Worm (Caenorhabditis elegans) whole organism, L1 larva: ENCODE measurements around the gene Y53F4B.43.

Source experiments
- elt-2 ChIP-seq: sonication (generic microtip); optimal IDR thresholded peaks from 2 replicates; lab custom pipeline; 2016; ENCODE audit warnings: missing genetic modification characterization, mild to moderate bottlenecking, inconsistent platforms, missing compliant biosample characterization, missing genetic modification reagents
- nhr-237 ChIP-seq: fragments of 150-350 bp; optimal IDR thresholded peaks from 2 replicates; lab custom pipeline; 2014; ENCODE audit warnings: missing biosample characterization, missing genetic modification characterization
- nhr-28 ChIP-seq: fragments of 150-350 bp; optimal IDR thresholded peaks from 2 replicates; lab custom pipeline; 2014; ENCODE audit warnings: missing biosample characterization, missing genetic modification characterization
- nhr-76 ChIP-seq: sonication (generic microtip); optimal IDR thresholded peaks from 2 replicates; lab custom pipeline; 2017; ENCODE audit warnings: missing biosample characterization, missing genetic modification characterization
- pag-3 ChIP-seq: sonication (generic microtip); optimal IDR thresholded peaks from 2 replicates; lab custom pipeline; 2017; ENCODE audit warnings: missing genetic modification characterization, mild to moderate bottlenecking, missing compliant biosample characterization, antibody characterized with exemption, borderline replicate concordance; ENCODE audit not compliant: insufficient read depth
- unc-130 ChIP-seq: fragments of 150-350 bp; optimal IDR thresholded peaks from 2 replicates; lab custom pipeline; 2017; ENCODE audit warnings: missing biosample characterization, missing genetic modification characterization, inconsistent platforms
- unc-62 ChIP-seq: fragments of 150-350 bp; optimal IDR thresholded peaks from 2 replicates; lab custom pipeline; 2014; ENCODE audit warnings: missing biosample characterization, missing genetic modification reagents, missing genetic modification characterization
- unc-98 ChIP-seq: fragments of 200-800 bp; sonication (Bioruptor generic); IDR thresholded peaks from 2 replicates; pipeline ENCODE4 v1.3.6; 2022; ENCODE audit warnings: missing genetic modification characterization, missing compliant biosample characterization

DNA sequence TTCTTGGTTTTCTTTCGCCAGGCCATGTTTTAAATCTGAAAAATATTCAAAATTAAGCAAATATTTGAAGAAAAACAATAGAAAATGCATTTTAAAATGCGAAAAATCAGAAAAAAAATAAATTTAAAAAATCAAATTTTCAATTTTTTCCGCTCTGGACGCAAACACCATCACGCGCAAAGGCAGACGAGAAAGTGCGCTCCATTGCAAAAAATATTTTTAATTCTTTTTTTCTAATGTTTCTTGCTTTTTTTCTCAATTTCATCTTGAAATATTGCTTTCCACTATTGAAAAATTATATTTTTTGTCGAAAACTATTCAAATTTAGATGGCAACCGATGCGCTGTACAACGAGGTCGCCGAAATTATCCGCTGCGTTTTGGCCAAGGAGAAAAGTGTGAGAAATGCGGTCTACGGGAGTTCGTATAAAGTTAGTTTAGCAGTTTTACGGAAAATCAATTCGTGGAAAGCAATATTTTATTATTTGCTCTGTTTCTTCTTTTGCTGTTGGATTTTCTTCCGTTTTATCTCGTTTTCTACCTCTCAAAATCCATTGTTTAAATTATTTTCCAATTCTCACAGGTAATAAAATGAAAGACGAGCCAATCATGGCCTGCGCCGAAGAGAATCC lies 18.8 kb upstream of the Y53F4B.43 start, which contains the start of the genes pole-4, nsun-5 and metl-2:
- TF ChIP-seq unc-62 (no peak), nhr-28 (tag; lab: Kevin White, UChicago) (no peak), elt-2 (tag; lab: Kevin White, UChicago) (no peak), nhr-76 (tag; lab: Kevin White, UChicago) (no peak), unc-98 (GFP tag; lab: Robert Waterston, UW) (no peak), pag-3 (no peak), unc-130 (tag; lab: Kevin White, UChicago) (peak; percentile 37), nhr-237 (tag; lab: Kevin White, UChicago) (no peak)
